Fruit fly (Drosophila melanogaster) whole organism, embryonic: ENCODE measurements around the gene Bet3.
A peak's percentile ranks its signal among the peaks of the same experiment; 100 is the strongest.

ENCODE experiments used
- Atf-2 ChIP-seq: fragments of 200-800 bp; sonication (Bioruptor generic); optimal IDR thresholded peaks from 2 replicates; lab custom pipeline; 2016; ENCODE audit warnings: missing biosample characterization, missing genetic modification characterization
- Awh ChIP-seq: fragments of 200-800 bp; sonication (Bioruptor generic); IDR thresholded peaks from 2 replicates; pipeline ENCODE4, ENCODE4 v1.3.6; 2022; ENCODE audit warnings: missing biosample characterization, missing genetic modification characterization
- Blimp-1 ChIP-seq: fragments of 200-800 bp; sonication (Bioruptor generic); optimal IDR thresholded peaks from 3 replicates; lab custom pipeline; 2018; ENCODE audit warnings: missing biosample characterization, missing genetic modification characterization, mild to moderate bottlenecking, moderate library complexity, missing genetic modification reagents
- CG11695 ChIP-seq: fragments of 200-800 bp; sonication (Bioruptor generic); IDR thresholded peaks from 3 replicates; pipeline ENCODE4 v1.3.6; 2022; ENCODE audit warnings: missing biosample characterization, missing genetic modification characterization
- CG12299 ChIP-seq: fragments of 200-800 bp; sonication (Bioruptor generic); optimal IDR thresholded peaks from 2 replicates; lab custom pipeline; 2018; ENCODE audit warnings: missing biosample characterization, mild to moderate bottlenecking, missing genetic modification characterization
- CG14667 ChIP-seq: fragments of 200-800 bp; sonication (Bioruptor generic); IDR thresholded peaks from 2 replicates; pipeline ENCODE4 v1.3.6; 2022; ENCODE audit warnings: missing biosample characterization, missing genetic modification characterization
- CG15073 ChIP-seq: fragments of 200-800 bp; sonication (Bioruptor generic); optimal IDR thresholded peaks from 2 replicates; lab custom pipeline; 2016; ENCODE audit warnings: missing biosample characterization, missing genetic modification characterization
- CG17328 ChIP-seq: fragments of 200-800 bp; sonication (Bioruptor generic); IDR thresholded peaks from 2 replicates; pipeline ENCODE4 v1.3.6; 2022; ENCODE audit warnings: missing biosample characterization, missing genetic modification characterization
- CG17385 ChIP-seq: fragments of 200-800 bp; sonication (Bioruptor generic); optimal IDR thresholded peaks from 3 replicates; lab custom pipeline; 2018; ENCODE audit warnings: missing biosample characterization, mild to moderate bottlenecking, missing genetic modification characterization
- CG18011 ChIP-seq: fragments of 200-800 bp; sonication (Bioruptor generic); optimal IDR thresholded peaks from 2 replicates; lab custom pipeline; 2017; ENCODE audit warnings: missing biosample characterization, missing genetic modification characterization, mild to moderate bottlenecking, moderate library complexity, missing genotype
- CG31224 ChIP-seq: fragments of 200-800 bp; sonication (Bioruptor generic); IDR thresholded peaks from 2 replicates; pipeline ENCODE4 v1.3.6; 2022; ENCODE audit warnings: missing biosample characterization, missing genetic modification characterization
- CG34422 ChIP-seq: fragments of 200-800 bp; sonication (Bioruptor generic); IDR thresholded peaks from 3 replicates; pipeline ENCODE4 v1.3.6; 2022; ENCODE audit warnings: missing biosample characterization, missing genetic modification characterization
- CG4854 ChIP-seq: fragments of 200-800 bp; sonication (Bioruptor generic); optimal IDR thresholded peaks from 2 replicates; lab custom pipeline; 2016; ENCODE audit warnings: missing biosample characterization, missing genetic modification characterization, inconsistent platforms
- CG5180 ChIP-seq: fragments of 200-800 bp; sonication (Bioruptor generic); optimal IDR thresholded peaks from 3 replicates; lab custom pipeline; 2017; ENCODE audit warnings: missing biosample characterization, missing genetic modification characterization, mild to moderate bottlenecking, moderate library complexity, missing genetic modification reagents
- CG6175 ChIP-seq: fragments of 200-800 bp; sonication (Bioruptor generic); IDR thresholded peaks from 3 replicates; pipeline ENCODE4 v1.3.6; 2022; ENCODE audit warnings: missing biosample characterization, missing genetic modification characterization
- CG8944 ChIP-seq: fragments of 200-800 bp; sonication (Bioruptor generic); optimal IDR thresholded peaks from 3 replicates; lab custom pipeline; 2016; ENCODE audit warnings: missing biosample characterization, missing genetic modification characterization
- Camta ChIP-seq: fragments of 200-800 bp; sonication (Bioruptor generic); optimal IDR thresholded peaks from 2 replicates; lab custom pipeline; 2016; ENCODE audit warnings: missing biosample characterization, missing genetic modification characterization
- D ChIP-seq, 2 experiments: fragments of 200-800 bp in 1 of 2; fragments of >200 bp in 1 of 2; sonication (Bioruptor generic) in 1 of 2; optimal IDR thresholded peaks; 2 replicates in 1 of 2; 3 replicates in 1 of 2; lab custom pipeline; 2017; ENCODE audit warnings: mild to moderate bottlenecking in 1 of 2, missing biosample characterization in 1 of 2, missing genetic modification characterization in 1 of 2, missing genetic modification reagents in 1 of 2
- D19B ChIP-seq: fragments of 200-800 bp; sonication (Bioruptor generic); optimal IDR thresholded peaks from 2 replicates; lab custom pipeline; 2017; ENCODE audit warnings: missing biosample characterization, mild to moderate bottlenecking, missing genetic modification characterization
- HLH3B ChIP-seq: fragments of 200-800 bp; sonication (Bioruptor generic); IDR thresholded peaks from 2 replicates; pipeline ENCODE4 v1.3.6; 2022; ENCODE audit warnings: missing biosample characterization, missing genetic modification characterization
- Lim3 ChIP-seq: fragments of 200-800 bp; sonication (Bioruptor generic); IDR thresholded peaks from 2 replicates; pipeline ENCODE4 v1.3.6; 2022; ENCODE audit warnings: missing biosample characterization, missing genetic modification characterization
- MESR4 ChIP-seq: fragments of 200-800 bp; sonication (Bioruptor generic); optimal IDR thresholded peaks from 2 replicates; lab custom pipeline; 2018; ENCODE audit warnings: missing biosample characterization, mild to moderate bottlenecking, missing genetic modification characterization, moderate library complexity
- Max ChIP-seq: fragments of 200-800 bp; sonication (Bioruptor generic); optimal IDR thresholded peaks from 2 replicates; lab custom pipeline; 2016; ENCODE audit warnings: missing biosample characterization, mild to moderate bottlenecking, missing genetic modification characterization
- NFAT ChIP-seq: fragments of 200-800 bp; sonication (Bioruptor generic); IDR thresholded peaks from 2 replicates; pipeline ENCODE4 v1.3.6; 2022; ENCODE audit warnings: missing biosample characterization, missing genetic modification characterization
- Sry-δ ChIP-seq: fragments of 200-800 bp; sonication (Bioruptor generic); optimal IDR thresholded peaks from 2 replicates; lab custom pipeline; 2016; ENCODE audit warnings: missing biosample characterization, missing genetic modification characterization
- YL-1 ChIP-seq: fragments of 200-800 bp; sonication (Bioruptor generic); optimal IDR thresholded peaks from 3 replicates; lab custom pipeline; 2017; ENCODE audit warnings: missing biosample characterization, mild to moderate bottlenecking, missing genetic modification characterization
- ab ChIP-seq: fragments of 200-800 bp; sonication (Bioruptor generic); optimal IDR thresholded peaks from 2 replicates; lab custom pipeline; 2016; ENCODE audit warnings: missing biosample characterization, missing genetic modification characterization
- ase ChIP-seq: fragments of 200-800 bp; sonication (Bioruptor generic); IDR thresholded peaks from 3 replicates; pipeline ENCODE4 v1.3.6; 2022; ENCODE audit warnings: missing biosample characterization, missing genetic modification characterization
- da ChIP-seq: fragments of 200-800 bp; sonication (Bioruptor generic); optimal IDR thresholded peaks from 2 replicates; lab custom pipeline; 2016; ENCODE audit warnings: missing biosample characterization, missing genetic modification characterization
- dimm ChIP-seq: fragments of 200-800 bp; sonication (Bioruptor generic); IDR thresholded peaks from 2 replicates; pipeline ENCODE4 v1.3.6; 2022; ENCODE audit warnings: missing biosample characterization, missing genetic modification characterization
- disco-r ChIP-seq: fragments of 200-800 bp; sonication (Bioruptor generic); optimal IDR thresholded peaks from 2 replicates; lab custom pipeline; 2016; ENCODE audit warnings: missing biosample characterization, missing genetic modification characterization
- dysf ChIP-seq: fragments of 200-800 bp; sonication (Bioruptor generic); IDR thresholded peaks from 3 replicates; pipeline ENCODE4 v1.3.6; 2022; ENCODE audit warnings: missing biosample characterization, missing genetic modification characterization
- en ChIP-seq: fragments of 200-800 bp; sonication (Bioruptor generic); optimal IDR thresholded peaks from 2 replicates; lab custom pipeline; 2016; ENCODE audit warnings: missing biosample characterization, missing genetic modification characterization
- fd102C ChIP-seq: fragments of 200-800 bp; sonication (Bioruptor generic); optimal IDR thresholded peaks from 2 replicates; lab custom pipeline; 2018; ENCODE audit warnings: missing biosample characterization, mild to moderate bottlenecking, missing genetic modification characterization, moderate library complexity
- hb ChIP-seq: fragments of 200-800 bp; sonication (Bioruptor generic); IDR thresholded peaks from 3 replicates; pipeline ENCODE4 v1.3.6; 2022; ENCODE audit warnings: missing biosample characterization, missing genetic modification characterization; ENCODE audit not compliant: partially characterized antibody
- hkb ChIP-seq, 2 experiments: fragments of 200-800 bp in 1 of 2; fragments of >200 bp in 1 of 2; sonication (Bioruptor generic) in 1 of 2; IDR thresholded peaks in 1 of 2; optimal IDR thresholded peaks in 1 of 2; 2 replicates each; pipeline versions ENCODE4 v1.3.6 to Lab custom; 2017 to 2022; ENCODE audit warnings: missing biosample characterization in 1 of 2, missing genetic modification characterization in 1 of 2
- ind ChIP-seq: fragments of 200-800 bp; sonication (Bioruptor generic); optimal IDR thresholded peaks from 3 replicates; lab custom pipeline; 2016; ENCODE audit warnings: missing biosample characterization, missing genetic modification characterization
- jigr1 ChIP-seq: fragments of 200-800 bp; sonication (Bioruptor generic); IDR thresholded peaks from 3 replicates; pipeline ENCODE4 v1.3.6; 2022; ENCODE audit warnings: missing biosample characterization, missing genetic modification characterization
- ken ChIP-seq: fragments of 200-800 bp; sonication (Bioruptor generic); IDR thresholded peaks from 3 replicates; pipeline ENCODE4 v1.3.6; 2022; ENCODE audit warnings: missing biosample characterization, missing genetic modification characterization
- klu ChIP-seq: fragments of 200-800 bp; sonication (Bioruptor generic); IDR thresholded peaks from 2 replicates; pipeline ENCODE4 v1.3.6; 2022; ENCODE audit warnings: missing biosample characterization, missing genetic modification characterization
- kni ChIP-seq: fragments of 200-800 bp; sonication (Bioruptor generic); optimal IDR thresholded peaks from 3 replicates; lab custom pipeline; 2017; ENCODE audit warnings: mild to moderate bottlenecking, missing biosample characterization, missing genetic modification reagents, missing genetic modification characterization
- maf-S ChIP-seq: fragments of 200-800 bp; sonication (Bioruptor generic); optimal IDR thresholded peaks from 2 replicates; lab custom pipeline; 2016; ENCODE audit warnings: missing biosample characterization, missing genetic modification characterization
- nmo ChIP-seq: fragments of 200-800 bp; sonication (Bioruptor generic); optimal IDR thresholded peaks from 2 replicates; lab custom pipeline; 2018; ENCODE audit warnings: missing biosample characterization, mild to moderate bottlenecking, missing genetic modification characterization, moderate library complexity
- pan ChIP-seq, 4 experiments: fragments of >200 bp in 3 of 4; fragments of 200-800 bp in 1 of 4; sonication (Bioruptor generic) in 1 of 4; optimal IDR thresholded peaks in 3 of 4; IDR thresholded peaks in 1 of 4; 2 replicates each; pipeline versions ENCODE4 v1.3.6 to Lab custom; 2017 to 2022; ENCODE audit warnings: missing biosample characterization in 2 of 4, missing genetic modification characterization in 2 of 4, mixed read lengths in 1 of 4
- rib ChIP-seq: fragments of 200-800 bp; sonication (Bioruptor generic); IDR thresholded peaks from 2 replicates; pipeline ENCODE4 v1.3.6; 2022; ENCODE audit warnings: missing biosample characterization, missing genetic modification characterization
- ro ChIP-seq: fragments of 200-800 bp; sonication (Bioruptor generic); IDR thresholded peaks from 2 replicates; pipeline ENCODE4 v1.3.6; 2022; ENCODE audit warnings: missing biosample characterization, missing genetic modification characterization
- tna ChIP-seq: fragments of 200-800 bp; sonication (Bioruptor generic); IDR thresholded peaks from 2 replicates; pipeline ENCODE4 v1.3.6; 2022; ENCODE audit warnings: missing biosample characterization, missing genetic modification characterization; ENCODE audit not compliant: partially characterized antibody

Bet3 gene

dm6 chr3L:9429665-9430607 is 12.1 kb downstream of the Bet3 start, which contains the start of the genes RpS17 and MTF-1 (continued):
- TF ChIP-seq en (GFP tag; lab: Kevin White, UChicago): peak; percentile 5
- no peak for TF ChIP-seq Blimp-1 (GFP tag; lab: Kevin White, UChicago)
- no peak for TF ChIP-seq ab (GFP tag; lab: Kevin White, UChicago)
- peak; percentile 28 for TF ChIP-seq Sry-δ
- no peak for TF ChIP-seq Lim3 (GFP tag; lab: Robert Waterston, UW)
- no peak for TF ChIP-seq da (GFP tag; lab: Kevin White, UChicago)
- TF ChIP-seq MESR4: peak; percentile 96
- TF ChIP-seq CG31224 (GFP tag; lab: Robert Waterston, UW): no peak
- TF ChIP-seq Camta (GFP tag; lab: Kevin White, UChicago): peak; percentile 57
- TF ChIP-seq CG14667 (GFP tag; lab: Robert Waterston, UW): no peak
- peak; percentile 34; the same call in 1 of the 2 replicates for TF ChIP-seq HLH3B (GFP tag; lab: Robert Waterston, UW)
- TF ChIP-seq hkb (optimal IDR thresholded peaks at IDR 0.05; lab: Kevin White, UChicago): no peak
- peak; percentile 50 for TF ChIP-seq hkb (GFP tag; IDR thresholded peaks at IDR 0.05; lab: Robert Waterston, UW)
- peak; percentile 22 for TF ChIP-seq kni (GFP tag; lab: Kevin White, UChicago)
- TF ChIP-seq pan (optimal IDR thresholded peaks at IDR 0.05; lab: Kevin White, UChicago): no peak
- peak in 1 of 2 experiments; percentile 69 for TF ChIP-seq pan (GFP tag; optimal IDR thresholded peaks at IDR 0.05 in 1 of 2, IDR thresholded peaks at IDR 0.05 in 1 of 2)
- TF ChIP-seq ken (GFP tag; lab: Robert Waterston, UW): peak; percentile 61; the same call in 2 of the 3 replicates
- TF ChIP-seq CG17385 (GFP tag; lab: Kevin White, UChicago): peak; percentile 71
- no peak for TF ChIP-seq CG15073 (GFP tag; lab: Kevin White, UChicago)
- no peak for TF ChIP-seq fd102C (GFP tag; lab: Kevin White, UChicago)
- no peak for TF ChIP-seq ro (GFP tag; lab: Robert Waterston, UW)
- no peak for TF ChIP-seq CG8944
- TF ChIP-seq jigr1 (GFP tag; lab: Robert Waterston, UW): no peak
- no peak for TF ChIP-seq CG6175 (GFP tag; lab: Robert Waterston, UW)
- TF ChIP-seq CG11695 (GFP tag; lab: Robert Waterston, UW): no peak; the same call in 2 of the 3 replicates
- TF ChIP-seq CG18011 (GFP tag; lab: Kevin White, UChicago): peak; percentile 7
- TF ChIP-seq rib (GFP tag; lab: Robert Waterston, UW): no peak
- no peak for TF ChIP-seq dimm (GFP tag; lab: Robert Waterston, UW)
- no peak for TF ChIP-seq hb
- peak; percentile 38; the same call in 1 of the 2 replicates for TF ChIP-seq tna (GFP tag; lab: Robert Waterston, UW)
- TF ChIP-seq D19B (GFP tag; lab: Kevin White, UChicago): no peak
- TF ChIP-seq ind (GFP tag; lab: Kevin White, UChicago): no peak
- TF ChIP-seq D (optimal IDR thresholded peaks at IDR 0.05; lab: Kevin White, UChicago): no peak
- no peak for TF ChIP-seq D (GFP tag; optimal IDR thresholded peaks at IDR 0.05; lab: Kevin White, UChicago)
- peak; percentile 81 for TF ChIP-seq CG17328 (GFP tag; lab: Robert Waterston, UW)
- no peak for TF ChIP-seq CG4854
- TF ChIP-seq maf-S (GFP tag; lab: Kevin White, UChicago): peak; percentile 4
- peak; percentile 38; the same call in 1 of the 2 replicates for TF ChIP-seq Awh
- TF ChIP-seq ase (GFP tag; lab: Robert Waterston, UW): peak; percentile 51; the same call in 2 of the 3 replicates
- TF ChIP-seq YL-1 (GFP tag; lab: Kevin White, UChicago): peak; percentile 83
- TF ChIP-seq CG5180 (GFP tag; lab: Kevin White, UChicago): peak; percentile 38
- 0 out of 3 replicates have a peak, but pooled peaks have one; percentile 32 for TF ChIP-seq dysf (GFP tag; lab: Robert Waterston, UW)
- peak; percentile 48 for TF ChIP-seq nmo (GFP tag; lab: Kevin White, UChicago)
- TF ChIP-seq disco-r (GFP tag; lab: Kevin White, UChicago): peak; percentile 39
- peak; percentile 26 for TF ChIP-seq Max (GFP tag; lab: Kevin White, UChicago)
- TF ChIP-seq CG34422: peak; percentile 62; the same call in 2 of the 3 replicates
- TF ChIP-seq klu (GFP tag; lab: Robert Waterston, UW): no peak
- TF ChIP-seq CG12299: peak; percentile 23
- TF ChIP-seq Atf-2 (GFP tag; lab: Kevin White, UChicago): no peak
- peak; percentile 57; the same call in 1 of the 2 replicates for TF ChIP-seq NFAT
